Worm (Caenorhabditis elegans) whole organism, L4 larva: ENCODE results near the gene ubq-2.
A peak's percentile ranks its signal among the peaks of the same experiment; 100 is the strongest.

Experiments used
- F37D6.2 ChIP-seq: sonication (generic microtip); optimal IDR thresholded peaks from 2 replicates; lab custom pipeline; 2016; ENCODE audit warnings: mild to moderate bottlenecking, missing genetic modification characterization, missing compliant biosample characterization
- F49E8.2 ChIP-seq: sonication (generic microtip); optimal IDR thresholded peaks from 2 replicates; lab custom pipeline; 2016; ENCODE audit warnings: missing compliant biosample characterization, mild to moderate bottlenecking, missing genetic modification characterization, borderline replicate concordance
- Y48G9A.11 ChIP-seq: fragments of 200-800 bp; sonication (Bioruptor generic); IDR thresholded peaks from 2 replicates; pipeline ENCODE4 v1.3.6; 2022; ENCODE audit warnings: missing genetic modification reagents, missing genetic modification characterization, missing compliant biosample characterization
- ZK337.2 ChIP-seq: fragments of 200-800 bp; sonication (Bioruptor generic); IDR thresholded peaks from 2 replicates; pipeline ENCODE4 v1.3.6; 2022; ENCODE audit warnings: missing genetic modification reagents, missing genetic modification characterization, missing compliant biosample characterization
- ZK546.5 ChIP-seq, 2 experiments: sonication (generic microtip); optimal IDR thresholded peaks; 2 replicates each; lab custom pipeline; 2017; ENCODE audit warnings: missing biosample characterization in 2 of 2, missing genetic modification characterization in 2 of 2
- aly-2 ChIP-seq: sonication (generic microtip); optimal IDR thresholded peaks from 2 replicates; lab custom pipeline; 2018; ENCODE audit warnings: missing biosample characterization, missing genetic modification characterization
- attf-4 ChIP-seq: sonication (generic microtip); optimal IDR thresholded peaks from 3 replicates; lab custom pipeline; 2017; ENCODE audit warnings: missing biosample characterization, missing genetic modification characterization
- ceh-28 ChIP-seq: fragments of 150-350 bp; optimal IDR thresholded peaks from 2 replicates; lab custom pipeline; 2014; ENCODE audit warnings: missing biosample characterization, missing genetic modification reagents, missing genetic modification characterization
- ceh-32 ChIP-seq: sonication (generic microtip); optimal IDR thresholded peaks from 2 replicates; lab custom pipeline; 2016; ENCODE audit warnings: mild to moderate bottlenecking, missing genetic modification characterization, missing compliant biosample characterization; ENCODE audit not compliant: poor library complexity
- daf-16 ChIP-seq, 3 experiments: sonication (generic microtip); optimal IDR thresholded peaks; 2 replicates each; lab custom pipeline; 2016 to 2017; ENCODE audit warnings: missing genetic modification characterization in 3 of 3, missing genetic modification reagents in 3 of 3, mild to moderate bottlenecking in 2 of 3, missing compliant biosample characterization in 2 of 3, missing biosample characterization in 1 of 3, moderate library complexity in 1 of 3
- daf-19 ChIP-seq: fragments of 200-800 bp; sonication (Bioruptor generic); conservative IDR thresholded peaks from 2 replicates; pipeline ENCODE4 v1.3.6; 2022; ENCODE audit warnings: missing genetic modification characterization, missing compliant biosample characterization
- dmd-6 ChIP-seq: fragments of 200-800 bp; sonication (Bioruptor generic); IDR thresholded peaks from 2 replicates; pipeline ENCODE4 v1.3.6; 2022; ENCODE audit warnings: missing genetic modification reagents, missing genetic modification characterization, missing compliant biosample characterization
- egl-27 ChIP-seq: sonication (generic microtip); optimal IDR thresholded peaks from 3 replicates; lab custom pipeline; 2017; ENCODE audit warnings: missing biosample characterization, missing genetic modification reagents, missing genetic modification characterization
- fos-1 ChIP-seq: fragments of 150-350 bp; optimal IDR thresholded peaks from 2 replicates; lab custom pipeline; 2014; ENCODE audit warnings: missing biosample characterization, missing genetic modification characterization
- hif-1 ChIP-seq, 2 experiments: sonication (generic microtip); optimal IDR thresholded peaks; 2 replicates each; lab custom pipeline; 2016 to 2017; ENCODE audit warnings: missing compliant biosample characterization in 2 of 2, missing genetic modification characterization in 2 of 2, missing genetic modification reagents in 2 of 2, missing genotype in 2 of 2, mild to moderate bottlenecking in 1 of 2
- lin-1 ChIP-seq: fragments of 200-800 bp; sonication (Bioruptor generic); IDR thresholded peaks from 2 replicates; pipeline ENCODE4 v1.3.6; 2022; ENCODE audit warnings: missing genetic modification reagents, missing genetic modification characterization, missing compliant biosample characterization
- lin-13 ChIP-seq: fragments of 150-350 bp; optimal IDR thresholded peaks from 2 replicates; lab custom pipeline; 2014; ENCODE audit warnings: missing biosample characterization, missing genetic modification reagents, missing genetic modification characterization
- lin-38 ChIP-seq: fragments of 200-800 bp; sonication (Bioruptor generic); IDR thresholded peaks from 2 replicates; pipeline ENCODE4 v1.3.6; 2022; ENCODE audit warnings: missing genetic modification reagents, missing genetic modification characterization, missing compliant biosample characterization
- mdt-29 ChIP-seq: fragments of 200-800 bp; sonication (Bioruptor generic); IDR thresholded peaks from 2 replicates; pipeline ENCODE4 v1.3.6; 2022; ENCODE audit warnings: missing genetic modification reagents, missing genetic modification characterization, missing compliant biosample characterization
- mep-1 ChIP-seq: fragments of 150-350 bp; sonication (generic microtip); optimal IDR thresholded peaks from 3 replicates; lab custom pipeline; 2014; ENCODE audit warnings: missing biosample characterization, missing genetic modification characterization
- nhr-48 ChIP-seq: sonication (generic microtip); optimal IDR thresholded peaks from 2 replicates; lab custom pipeline; 2016; ENCODE audit warnings: mild to moderate bottlenecking, missing genetic modification characterization, missing compliant biosample characterization
- nhr-76 ChIP-seq: fragments of 150-350 bp; optimal IDR thresholded peaks from 2 replicates; lab custom pipeline; 2014; ENCODE audit warnings: missing biosample characterization, missing genetic modification characterization
- php-3 ChIP-seq: fragments of 200-800 bp; sonication (Bioruptor generic); IDR thresholded peaks from 2 replicates; pipeline ENCODE4 v1.3.6; 2022; ENCODE audit warnings: missing genetic modification reagents, missing genetic modification characterization, missing compliant biosample characterization
- set-16 ChIP-seq: fragments of 200-800 bp; sonication (Bioruptor generic); IDR thresholded peaks from 2 replicates; pipeline ENCODE4 v1.3.6; 2022; ENCODE audit warnings: missing genetic modification reagents, missing genetic modification characterization, missing compliant biosample characterization
- spr-3 ChIP-seq: fragments of 200-800 bp; sonication (Bioruptor generic); optimal IDR thresholded peaks from 2 replicates; lab custom pipeline; 2018; ENCODE audit warnings: mild to moderate bottlenecking, missing genetic modification characterization, missing compliant biosample characterization
- tra-1 ChIP-seq: fragments of 200-800 bp; sonication (Bioruptor generic); IDR thresholded peaks from 2 replicates; pipeline ENCODE4 v1.3.6; 2022; ENCODE audit warnings: missing genetic modification reagents, missing genetic modification characterization, missing compliant biosample characterization
- zfp-2 ChIP-seq: sonication (generic microtip); optimal IDR thresholded peaks from 2 replicates; lab custom pipeline; 2016; ENCODE audit warnings: mild to moderate bottlenecking, missing genetic modification characterization, missing compliant biosample characterization

The ubq-2 gene

ce11 chrIII:12931786-12932427 lies 46.4 kb downstream of the ubq-2 start, which contains the start of gene rbm-7 (continued):
- TF ChIP-seq dmd-6 (GFP tag; lab: Robert Waterston, UW) (peak; percentile 54), hif-1 (tag; optimal IDR thresholded peaks at IDR 0.05; lab: Kevin White, UChicago) (peak in 1 of 2 experiments; percentile 32), mep-1 (peak; percentile 75), tra-1 (no peak), attf-4 (tag; lab: Kevin White, UChicago) (no peak), lin-13 (GFP tag; lab: Kevin White, UChicago) (peak; percentile 47), ZK546.5 (tag; optimal IDR thresholded peaks at IDR 0.05; lab: Kevin White, UChicago) (no peak)

ce11 chrIII:12931108-12931507 lies 47.2 kb downstream of the ubq-2 start:
- TF ChIP-seq zfp-2 (tag; lab: Kevin White, UChicago), result no peak
- TF ChIP-seq set-16 (GFP tag; lab: Robert Waterston, UW), result peak; percentile 77
- 0 out of 2 replicates have a peak, but pooled peaks have one; percentile 14 for TF ChIP-seq php-3
- TF ChIP-seq F37D6.2 (tag; lab: Kevin White, UChicago), result no peak

- TF ChIP-seq nhr-76 (tag; lab: Kevin White, UChicago) (no peak), ceh-32 (tag; lab: Kevin White, UChicago) (no peak), spr-3 (GFP tag; lab: Kevin White, UChicago) (no peak), attf-4 (tag; lab: Kevin White, UChicago) (no peak), fos-1 (no peak), lin-38 (GFP tag; lab: Robert Waterston, UW) (no peak), daf-16 (GFP tag; optimal IDR thresholded peaks at IDR 0.05; lab: Kevin White, UChicago) (no peak), daf-16 (tag; optimal IDR thresholded peaks at IDR 0.05; lab: Kevin White, UChicago) (no peak), daf-19 (GFP tag; lab: Robert Waterston, UW) (no peak), php-3 (no peak), ceh-28 (no peak), Y48G9A.11 (no peak), nhr-48 (no peak), ZK337.2 (GFP tag; lab: Robert Waterston, UW) (no peak), lin-1 (GFP tag; lab: Robert Waterston, UW) (no peak), egl-27 (no peak), ZK546.5 (tag; optimal IDR thresholded peaks at IDR 0.05; lab: Kevin White, UChicago) (no peak), mdt-29 (GFP tag; lab: Robert Waterston, UW) (no peak), F37D6.2 (tag; lab: Kevin White, UChicago) (no peak), F49E8.2 (no peak), aly-2 (no peak)
These were observed 48.8 kb downstream of the ubq-2 start, which contains the start of gene Y37D8A.19 for ce11 chrIII:12929573-12929972. TSS of gene Y37D8A.19 (plus strand) at chrIII:12929873.
